Worm (Caenorhabditis elegans): Measurements from ENCODE around the gene ash-2.

- no peak for TF ChIP-seq ztf-11 (tag; optimal IDR thresholded peaks at IDR 0.05)
- TF ChIP-seq snpc-4 (tag; optimal IDR thresholded peaks at IDR 0.05) = no peak
- no peak for TF ChIP-seq elt-3 (tag; optimal IDR thresholded peaks at IDR 0.05)
- TF ChIP-seq lin-13 (tag; optimal IDR thresholded peaks at IDR 0.05) = no peak
- TF ChIP-seq bed-3 (GFP tag; optimal IDR thresholded peaks at IDR 0.05) = no peak
- no peak for TF ChIP-seq unc-62 (GFP tag; optimal IDR thresholded peaks at IDR 0.05)
Measured at ce11 chrII:12008772-12009171, 29.1 kb downstream of the ash-2 start, which contains the start of gene glb-29.

All from whole organism, mixed stage, embryonic.